Fruit fly (Drosophila melanogaster) whole organism, embryonic: ENCODE data around the gene CG33203.
A peak's percentile ranks its signal among the peaks of the same experiment; 100 is the strongest.

Experiments
- Atf3 ChIP-seq: fragments of 200-800 bp; sonication (Bioruptor generic); optimal IDR thresholded peaks from 3 replicates; lab custom pipeline; 2016; ENCODE audit warnings: missing biosample characterization, missing genetic modification characterization
- Blimp-1 ChIP-seq: fragments of 200-800 bp; sonication (Bioruptor generic); optimal IDR thresholded peaks from 3 replicates; lab custom pipeline; 2018; ENCODE audit warnings: missing biosample characterization, missing genetic modification characterization, mild to moderate bottlenecking, moderate library complexity, missing genetic modification reagents
- CG10274 ChIP-seq: fragments of 200-800 bp; sonication (Bioruptor generic); optimal IDR thresholded peaks from 3 replicates; lab custom pipeline; 2017; ENCODE audit warnings: missing biosample characterization, mild to moderate bottlenecking, missing genetic modification characterization
- CG15269 ChIP-seq: fragments of 200-800 bp; sonication (Bioruptor generic); optimal IDR thresholded peaks from 2 replicates; lab custom pipeline; 2018; ENCODE audit warnings: missing biosample characterization, mild to moderate bottlenecking, missing genetic modification characterization, moderate library complexity
- CG16815 ChIP-seq: fragments of 200-800 bp; sonication (Bioruptor generic); optimal IDR thresholded peaks from 3 replicates; lab custom pipeline; 2017; ENCODE audit warnings: missing biosample characterization, mild to moderate bottlenecking, missing genetic modification characterization
- CG17359 ChIP-seq: fragments of 200-800 bp; sonication (Bioruptor generic); optimal IDR thresholded peaks from 3 replicates; lab custom pipeline; 2018; ENCODE audit warnings: missing biosample characterization, mild to moderate bottlenecking, missing genetic modification characterization, moderate library complexity
- CG2129 ChIP-seq: fragments of 200-800 bp; sonication (Bioruptor generic); IDR thresholded peaks from 2 replicates; pipeline ENCODE4 v1.3.6; 2022; ENCODE audit warnings: missing biosample characterization, missing genetic modification characterization; ENCODE audit not compliant: partially characterized antibody
- CG2202 ChIP-seq: fragments of 200-800 bp; sonication (Bioruptor generic); optimal IDR thresholded peaks from 2 replicates; lab custom pipeline; 2018; ENCODE audit warnings: missing biosample characterization, mild to moderate bottlenecking, missing genetic modification characterization
- CG30020 ChIP-seq: fragments of 200-800 bp; optimal IDR thresholded peaks from 2 replicates; lab custom pipeline; 2019; ENCODE audit warnings: missing biosample characterization, mild to moderate bottlenecking, missing genetic modification characterization, moderate library complexity
- CG30403 ChIP-seq: fragments of 200-800 bp; sonication (Bioruptor generic); optimal IDR thresholded peaks from 3 replicates; lab custom pipeline; 2016; ENCODE audit warnings: missing biosample characterization, missing genetic modification characterization
- CG30431 ChIP-seq: fragments of 200-800 bp; sonication (Bioruptor generic); optimal IDR thresholded peaks from 2 replicates; lab custom pipeline; 2017; ENCODE audit warnings: missing biosample characterization, missing genetic modification characterization
- CG33213 ChIP-seq: fragments of 200-800 bp; sonication (Bioruptor generic); optimal IDR thresholded peaks from 3 replicates; lab custom pipeline; 2016; ENCODE audit warnings: missing biosample characterization, missing genetic modification characterization
- CG4730 ChIP-seq: fragments of 200-800 bp; sonication (Bioruptor generic); IDR thresholded peaks from 2 replicates; pipeline ENCODE4 v1.3.6; 2022; ENCODE audit warnings: missing biosample characterization, missing genetic modification characterization
- CG5245 ChIP-seq: fragments of 200-800 bp; sonication (Bioruptor generic); optimal IDR thresholded peaks from 3 replicates; lab custom pipeline; 2016; ENCODE audit warnings: missing biosample characterization, missing genetic modification characterization
- CG7372 ChIP-seq: fragments of 200-800 bp; sonication (Bioruptor generic); IDR thresholded peaks from 2 replicates; pipeline ENCODE4 v1.3.6; 2022; ENCODE audit warnings: missing biosample characterization, missing genetic modification characterization
- CG8089 ChIP-seq: fragments of 200-800 bp; sonication (Bioruptor generic); optimal IDR thresholded peaks from 3 replicates; lab custom pipeline; 2016; ENCODE audit warnings: missing biosample characterization, missing genetic modification characterization
- CG8359 ChIP-seq: fragments of 200-800 bp; sonication (Bioruptor generic); optimal IDR thresholded peaks from 2 replicates; lab custom pipeline; 2017; ENCODE audit warnings: missing biosample characterization, mild to moderate bottlenecking, missing genetic modification characterization, borderline replicate concordance
- CG8944 ChIP-seq: fragments of 200-800 bp; sonication (Bioruptor generic); optimal IDR thresholded peaks from 3 replicates; lab custom pipeline; 2016; ENCODE audit warnings: missing biosample characterization, missing genetic modification characterization
- Chrac-16 ChIP-seq: fragments of 200-800 bp; sonication (Bioruptor generic); optimal IDR thresholded peaks from 3 replicates; lab custom pipeline; 2016; ENCODE audit warnings: missing biosample characterization, missing genetic modification characterization
- CoRest ChIP-seq: fragments of 200-800 bp; sonication (Bioruptor generic); optimal IDR thresholded peaks from 3 replicates; lab custom pipeline; 2018; ENCODE audit warnings: missing biosample characterization, mild to moderate bottlenecking, missing genetic modification characterization, moderate library complexity
- E2f1 ChIP-seq: fragments of 200-800 bp; sonication (Bioruptor generic); IDR thresholded peaks from 2 replicates; pipeline ENCODE4 v1.3.6; 2022; ENCODE audit warnings: missing biosample characterization, missing genetic modification characterization
- GATAe ChIP-seq: fragments of 200-800 bp; sonication (Bioruptor generic); conservative IDR thresholded peaks from 2 replicates; pipeline ENCODE4 v1.3.6; 2022; ENCODE audit warnings: missing biosample characterization, missing genetic modification characterization
- Gsc ChIP-seq: fragments of 200-800 bp; sonication (Bioruptor generic); IDR thresholded peaks from 2 replicates; pipeline ENCODE4 v1.3.6; 2022; ENCODE audit warnings: missing biosample characterization, missing genetic modification characterization
- Gug ChIP-seq: fragments of 200-800 bp; sonication (Bioruptor generic); IDR thresholded peaks from 4 replicates; pipeline ENCODE4 v1.3.6; 2022; ENCODE audit warnings: missing biosample characterization, missing genetic modification characterization
- Hsf ChIP-seq: fragments of 200-800 bp; sonication (Bioruptor generic); optimal IDR thresholded peaks from 3 replicates; lab custom pipeline; 2016; ENCODE audit warnings: missing biosample characterization, missing genetic modification characterization
- Meics ChIP-seq: fragments of 200-800 bp; sonication (Bioruptor generic); optimal IDR thresholded peaks from 2 replicates; lab custom pipeline; 2017; ENCODE audit warnings: missing biosample characterization, mild to moderate bottlenecking, missing genetic modification characterization
- NC2β ChIP-seq: fragments of 200-800 bp; sonication (Bioruptor generic); optimal IDR thresholded peaks from 2 replicates; lab custom pipeline; 2016; ENCODE audit warnings: missing biosample characterization, missing genetic modification characterization
- NfI ChIP-seq: fragments of 200-800 bp; sonication (Bioruptor generic); optimal IDR thresholded peaks from 3 replicates; lab custom pipeline; 2018; ENCODE audit warnings: missing biosample characterization, mild to moderate bottlenecking, missing genetic modification characterization, moderate library complexity
- Poxn ChIP-seq: fragments of 200-800 bp; sonication (Bioruptor generic); IDR thresholded peaks from 2 replicates; pipeline ENCODE4 v1.3.6; 2022; ENCODE audit warnings: missing biosample characterization, missing genetic modification characterization
- Rfx ChIP-seq: fragments of 200-800 bp; sonication (Bioruptor generic); IDR thresholded peaks from 2 replicates; pipeline ENCODE4 v1.3.6; 2022; ENCODE audit warnings: missing biosample characterization, missing genetic modification characterization
- Scr ChIP-seq: fragments of 200-800 bp; sonication (Bioruptor generic); IDR thresholded peaks from 2 replicates; pipeline ENCODE4 v1.3.6; 2022; ENCODE audit warnings: missing biosample characterization, missing genetic modification characterization; ENCODE audit not compliant: partially characterized antibody
- Sin3A ChIP-seq: fragments of >200 bp; optimal IDR thresholded peaks from 2 replicates; lab custom pipeline; 2018
- Xrp1 ChIP-seq: fragments of 200-800 bp; sonication (Bioruptor generic); IDR thresholded peaks from 2 replicates; pipeline ENCODE4 v1.3.6; 2022; ENCODE audit warnings: missing biosample characterization, missing genetic modification characterization
- ab ChIP-seq: fragments of 200-800 bp; sonication (Bioruptor generic); optimal IDR thresholded peaks from 2 replicates; lab custom pipeline; 2016; ENCODE audit warnings: missing biosample characterization, missing genetic modification characterization
- amos ChIP-seq: fragments of 200-800 bp; sonication (Bioruptor generic); IDR thresholded peaks from 2 replicates; pipeline ENCODE4 v1.3.6; 2022; ENCODE audit warnings: missing biosample characterization, missing genetic modification characterization; ENCODE audit not compliant: partially characterized antibody
- bcd ChIP-seq: fragments of 200-800 bp; sonication (Bioruptor generic); optimal IDR thresholded peaks from 2 replicates; lab custom pipeline; 2017; ENCODE audit warnings: missing biosample characterization, mild to moderate bottlenecking, missing genetic modification characterization
- cad ChIP-seq: fragments of >200 bp; optimal IDR thresholded peaks from 2 replicates; lab custom pipeline; 2017; ENCODE audit warnings: missing biosample characterization, missing genetic modification characterization
- cas ChIP-seq: fragments of 200-800 bp; sonication (Bioruptor generic); IDR thresholded peaks from 2 replicates; pipeline ENCODE4 v1.3.6; 2022; ENCODE audit warnings: missing biosample characterization, missing genetic modification characterization
- da ChIP-seq: fragments of 200-800 bp; sonication (Bioruptor generic); optimal IDR thresholded peaks from 2 replicates; lab custom pipeline; 2016; ENCODE audit warnings: missing biosample characterization, missing genetic modification characterization
- dm ChIP-seq: fragments of 200-800 bp; sonication (Bioruptor generic); optimal IDR thresholded peaks from 3 replicates; lab custom pipeline; 2016; ENCODE audit warnings: missing biosample characterization, missing genetic modification characterization
- emc ChIP-seq: fragments of 200-800 bp; sonication (Bioruptor generic); optimal IDR thresholded peaks from 2 replicates; lab custom pipeline; 2016; ENCODE audit warnings: missing biosample characterization, missing genetic modification characterization
- gfzf ChIP-seq: fragments of 200-800 bp; sonication (Bioruptor generic); optimal IDR thresholded peaks from 2 replicates; lab custom pipeline; 2016; ENCODE audit warnings: missing biosample characterization, mild to moderate bottlenecking, missing genetic modification characterization, moderate library complexity
- kay ChIP-seq: fragments of 200-800 bp; sonication (Bioruptor generic); optimal IDR thresholded peaks from 2 replicates; lab custom pipeline; 2016; ENCODE audit warnings: missing biosample characterization, missing genetic modification characterization
- knrl ChIP-seq: fragments of 200-800 bp; sonication (Bioruptor generic); IDR thresholded peaks from 3 replicates; pipeline ENCODE4 v1.3.6; 2022; ENCODE audit warnings: missing biosample characterization, missing genetic modification characterization; ENCODE audit not compliant: partially characterized antibody
- nerfin-1 ChIP-seq: fragments of 200-800 bp; sonication (Bioruptor generic); optimal IDR thresholded peaks from 3 replicates; lab custom pipeline; 2019; ENCODE audit warnings: missing biosample characterization, mild to moderate bottlenecking, missing genetic modification characterization, moderate library complexity
- odd ChIP-seq: fragments of 200-800 bp; sonication (Bioruptor generic); optimal IDR thresholded peaks from 2 replicates; lab custom pipeline; 2017; ENCODE audit warnings: missing biosample characterization, mild to moderate bottlenecking, missing genetic modification characterization
- rib ChIP-seq: fragments of 200-800 bp; sonication (Bioruptor generic); IDR thresholded peaks from 2 replicates; pipeline ENCODE4 v1.3.6; 2022; ENCODE audit warnings: missing biosample characterization, missing genetic modification characterization
- sob ChIP-seq: fragments of 200-800 bp; sonication (Bioruptor generic); IDR thresholded peaks from 2 replicates; pipeline ENCODE4 v1.3.6; 2022; ENCODE audit warnings: missing biosample characterization, missing genetic modification characterization
- unpg ChIP-seq: fragments of 200-800 bp; sonication (Bioruptor generic); optimal IDR thresholded peaks from 3 replicates; lab custom pipeline; 2018; ENCODE audit warnings: missing biosample characterization, mild to moderate bottlenecking, missing genetic modification characterization, moderate library complexity
- zen2 ChIP-seq: fragments of 200-800 bp; sonication (Bioruptor generic); IDR thresholded peaks from 3 replicates; pipeline ENCODE4 v1.3.6; 2022; ENCODE audit warnings: missing biosample characterization, missing genetic modification characterization; ENCODE audit not compliant: partially characterized antibody

Gene CG33203

dm6 chr3R:28880066-28880842, 7.3 kb downstream of the CG33203 start, which contains the start of the genes Nepl19 and Nepl20 (continued):
- TF ChIP-seq CG4730 (GFP tag; lab: Robert Waterston, UW), result peak; percentile 79
- TF ChIP-seq sob, result peak; percentile 88
- TF ChIP-seq Meics (GFP tag; lab: Kevin White, UChicago), result peak; percentile 86
- no peak for TF ChIP-seq ab (GFP tag; lab: Kevin White, UChicago)
- no peak for TF ChIP-seq dm
- TF ChIP-seq GATAe (GFP tag; lab: Robert Waterston, UW), result peak; percentile 30; the same call in 1 of the 2 replicates
- no peak for TF ChIP-seq zen2 (GFP tag; lab: Robert Waterston, UW)
- peak; percentile 49 for TF ChIP-seq Gsc (GFP tag; lab: Robert Waterston, UW)
- peak; percentile 79 for TF ChIP-seq CG15269 (tag; lab: Kevin White, UChicago)
- TF ChIP-seq CG33213 (GFP tag; lab: Kevin White, UChicago), result no peak
- peak; percentile 60 for TF ChIP-seq nerfin-1 (tag; lab: Kevin White, UChicago)
- TF ChIP-seq CG8089, result no peak
- peak; percentile 42; the same call in 1 of the 2 replicates for TF ChIP-seq cas (GFP tag; lab: Robert Waterston, UW)
- TF ChIP-seq Chrac-16 (GFP tag; lab: Kevin White, UChicago), result peak; percentile 71
- TF ChIP-seq CG30020 (tag; lab: Kevin White, UChicago), result no peak
- TF ChIP-seq da (GFP tag; lab: Kevin White, UChicago), result no peak
- TF ChIP-seq CG16815 (GFP tag; lab: Kevin White, UChicago), result peak; percentile 71
- TF ChIP-seq Poxn, result no peak
- peak; percentile 70 for TF ChIP-seq CG30431 (GFP tag; lab: Kevin White, UChicago)
- no peak for TF ChIP-seq Sin3A (lab: Kevin White, UChicago)
- no peak for TF ChIP-seq Atf3 (GFP tag; lab: Kevin White, UChicago)
- TF ChIP-seq Rfx (GFP tag; lab: Robert Waterston, UW), result peak; percentile 87
- TF ChIP-seq Gug (GFP tag; lab: Robert Waterston, UW), result peak; percentile 58; the same call in 3 of the 4 replicates
- TF ChIP-seq rib (GFP tag; lab: Robert Waterston, UW), result no peak
- TF ChIP-seq emc (GFP tag; lab: Kevin White, UChicago), result no peak
- no peak for TF ChIP-seq CG2129
- TF ChIP-seq CG8944, result peak; percentile 14
- TF ChIP-seq CG17359 (tag; lab: Kevin White, UChicago), result peak; percentile 86
- peak; percentile 91 for TF ChIP-seq Xrp1 (GFP tag; lab: Robert Waterston, UW)
- peak; percentile 80 for TF ChIP-seq CoRest (tag; lab: Kevin White, UChicago)
- peak; percentile 78 for TF ChIP-seq Blimp-1 (GFP tag; lab: Kevin White, UChicago)
- TF ChIP-seq cad (GFP tag; lab: Kevin White, UChicago), result no peak
- TF ChIP-seq gfzf (GFP tag; lab: Kevin White, UChicago), result no peak
- TF ChIP-seq knrl (GFP tag; lab: Robert Waterston, UW), result no peak
- TF ChIP-seq bcd (GFP tag; lab: Kevin White, UChicago), result peak; percentile 83
- TF ChIP-seq Hsf (GFP tag; lab: Kevin White, UChicago), result peak; percentile 72
- peak; percentile 57 for TF ChIP-seq CG10274
- TF ChIP-seq unpg (GFP tag; lab: Kevin White, UChicago), result peak; percentile 83
- peak; percentile 23 for TF ChIP-seq NC2β (GFP tag; lab: Kevin White, UChicago)
- TF ChIP-seq E2f1 (GFP tag; lab: Robert Waterston, UW), result peak; percentile 82
- peak; percentile 51 for TF ChIP-seq NfI (GFP tag; lab: Kevin White, UChicago)
- peak; percentile 32; the same call in 1 of the 2 replicates for TF ChIP-seq Scr (GFP tag; lab: Robert Waterston, UW)
- peak; percentile 81 for TF ChIP-seq CG30403 (GFP tag; lab: Kevin White, UChicago)
- TF ChIP-seq CG2202 (tag; lab: Kevin White, UChicago), result peak; percentile 55
- no peak for TF ChIP-seq amos
- TF ChIP-seq kay (GFP tag; lab: Kevin White, UChicago), result peak; percentile 25
- TF ChIP-seq odd (GFP tag; lab: Kevin White, UChicago), result peak; percentile 41
- peak; percentile 78 for TF ChIP-seq CG5245
- TF ChIP-seq CG7372 (GFP tag; lab: Robert Waterston, UW), result peak; percentile 80
- peak; percentile 55 for TF ChIP-seq CG8359 (GFP tag; lab: Kevin White, UChicago)
